Fruit fly (Drosophila melanogaster) whole organism, embryonic: ENCODE results near the gene Acp29AB.

ENCODE experiments used
- Adf1 ChIP-seq: fragments of 200-800 bp; sonication (Bioruptor generic); IDR thresholded peaks from 2 replicates; pipeline ENCODE4 v1.3.6; 2022; ENCODE audit warnings: missing biosample characterization, missing genetic modification characterization
- Bdp1 ChIP-seq: fragments of 200-800 bp; sonication (Bioruptor generic); optimal IDR thresholded peaks from 3 replicates; lab custom pipeline; 2016; ENCODE audit warnings: missing biosample characterization, missing genetic modification characterization
- Bgb ChIP-seq: fragments of 200-800 bp; sonication (Bioruptor generic); IDR thresholded peaks from 2 replicates; pipeline ENCODE4 v1.3.6; 2022; ENCODE audit warnings: missing biosample characterization, missing genetic modification characterization; ENCODE audit not compliant: partially characterized antibody
- CG12104 ChIP-seq: fragments of 200-800 bp; sonication (Bioruptor generic); optimal IDR thresholded peaks from 3 replicates; lab custom pipeline; 2016; ENCODE audit warnings: missing biosample characterization, missing genetic modification characterization
- CG12236 ChIP-seq: fragments of 200-800 bp; sonication (Bioruptor generic); optimal IDR thresholded peaks from 2 replicates; lab custom pipeline; 2016; ENCODE audit warnings: missing biosample characterization, missing genetic modification characterization
- CG13894 ChIP-seq: fragments of 200-800 bp; sonication (Bioruptor generic); optimal IDR thresholded peaks from 3 replicates; lab custom pipeline; 2018; ENCODE audit warnings: missing biosample characterization, mild to moderate bottlenecking, missing genetic modification characterization, moderate library complexity
- CG2116 ChIP-seq: fragments of 200-800 bp; sonication (Bioruptor generic); optimal IDR thresholded peaks from 3 replicates; lab custom pipeline; 2018; ENCODE audit warnings: missing biosample characterization, mild to moderate bottlenecking, missing genetic modification characterization
- CG2199 ChIP-seq: fragments of 200-800 bp; sonication (Bioruptor generic); IDR thresholded peaks from 3 replicates; pipeline ENCODE4 v1.3.6; 2022; ENCODE audit warnings: missing biosample characterization, missing genetic modification characterization
- CG32767 ChIP-seq: fragments of 200-800 bp; sonication (Bioruptor generic); IDR thresholded peaks from 2 replicates; pipeline ENCODE4 v1.3.6; 2022; ENCODE audit warnings: missing biosample characterization, missing genetic modification characterization
- CG34224 ChIP-seq: fragments of 200-800 bp; sonication (Bioruptor generic); IDR thresholded peaks from 3 replicates; pipeline ENCODE4 v1.3.6; 2022; ENCODE audit warnings: missing biosample characterization, missing genetic modification characterization; ENCODE audit not compliant: partially characterized antibody
- CG34422 ChIP-seq: fragments of 200-800 bp; sonication (Bioruptor generic); IDR thresholded peaks from 3 replicates; pipeline ENCODE4 v1.3.6; 2022; ENCODE audit warnings: missing biosample characterization, missing genetic modification characterization
- CG3726 ChIP-seq: fragments of 200-800 bp; sonication (Bioruptor generic); IDR thresholded peaks from 3 replicates; pipeline ENCODE4, ENCODE4 v1.3.6; 2022; ENCODE audit warnings: missing biosample characterization, missing genetic modification characterization
- CG4854 ChIP-seq: fragments of 200-800 bp; sonication (Bioruptor generic); optimal IDR thresholded peaks from 2 replicates; lab custom pipeline; 2016; ENCODE audit warnings: missing biosample characterization, missing genetic modification characterization, inconsistent platforms
- CG6654 ChIP-seq: fragments of 200-800 bp; sonication (Bioruptor generic); optimal IDR thresholded peaks from 2 replicates; lab custom pipeline; 2017; ENCODE audit warnings: missing biosample characterization, mild to moderate bottlenecking, missing genetic modification characterization
- CG6683 ChIP-seq: fragments of 200-800 bp; sonication (Bioruptor generic); optimal IDR thresholded peaks from 2 replicates; lab custom pipeline; 2017; ENCODE audit warnings: missing biosample characterization, mild to moderate bottlenecking, missing genetic modification characterization, missing genetic modification reagents
- CG6791 ChIP-seq: fragments of 200-800 bp; sonication (Bioruptor generic); IDR thresholded peaks from 3 replicates; pipeline ENCODE4 v1.3.6; 2022; ENCODE audit warnings: missing biosample characterization, missing genetic modification characterization; ENCODE audit not compliant: partially characterized antibody
- CG7357 ChIP-seq: fragments of 200-800 bp; sonication (Bioruptor generic); IDR thresholded peaks from 3 replicates; pipeline ENCODE4 v1.3.6; 2022; ENCODE audit warnings: missing biosample characterization, missing genetic modification characterization
- D19A ChIP-seq: fragments of 200-800 bp; optimal IDR thresholded peaks from 3 replicates; lab custom pipeline; 2019; ENCODE audit warnings: missing biosample characterization, mild to moderate bottlenecking, missing genetic modification characterization, moderate library complexity
- D19B ChIP-seq: fragments of 200-800 bp; sonication (Bioruptor generic); optimal IDR thresholded peaks from 2 replicates; lab custom pipeline; 2017; ENCODE audit warnings: missing biosample characterization, mild to moderate bottlenecking, missing genetic modification characterization
- Doc2 ChIP-seq: fragments of 200-800 bp; sonication (Bioruptor generic); IDR thresholded peaks from 2 replicates; pipeline ENCODE4 v1.3.6; 2022; ENCODE audit warnings: missing biosample characterization, missing genetic modification characterization
- E2f1 ChIP-seq: fragments of 200-800 bp; sonication (Bioruptor generic); IDR thresholded peaks from 2 replicates; pipeline ENCODE4 v1.3.6; 2022; ENCODE audit warnings: missing biosample characterization, missing genetic modification characterization
- GATAe ChIP-seq: fragments of 200-800 bp; sonication (Bioruptor generic); conservative IDR thresholded peaks from 2 replicates; pipeline ENCODE4 v1.3.6; 2022; ENCODE audit warnings: missing biosample characterization, missing genetic modification characterization
- Lpt ChIP-seq: fragments of >200 bp; optimal IDR thresholded peaks from 2 replicates; lab custom pipeline; 2018; ENCODE audit warnings: missing biosample characterization, missing genetic modification characterization
- Poxn ChIP-seq: fragments of 200-800 bp; sonication (Bioruptor generic); IDR thresholded peaks from 2 replicates; pipeline ENCODE4 v1.3.6; 2022; ENCODE audit warnings: missing biosample characterization, missing genetic modification characterization
- Scr ChIP-seq: fragments of 200-800 bp; sonication (Bioruptor generic); IDR thresholded peaks from 2 replicates; pipeline ENCODE4 v1.3.6; 2022; ENCODE audit warnings: missing biosample characterization, missing genetic modification characterization; ENCODE audit not compliant: partially characterized antibody
- TFAM ChIP-seq: fragments of 200-800 bp; sonication (Bioruptor generic); optimal IDR thresholded peaks from 2 replicates; lab custom pipeline; 2017; ENCODE audit warnings: missing biosample characterization, missing genetic modification characterization, inconsistent platforms
- Usf ChIP-seq: fragments of 200-800 bp; sonication (Bioruptor generic); optimal IDR thresholded peaks from 2 replicates; lab custom pipeline; 2017; ENCODE audit warnings: missing genotype, missing biosample characterization, missing genetic modification characterization
- Xbp1 ChIP-seq: fragments of 200-800 bp; sonication (Bioruptor generic); optimal IDR thresholded peaks from 3 replicates; lab custom pipeline; 2016; ENCODE audit warnings: missing biosample characterization, mild to moderate bottlenecking, missing genetic modification characterization
- Xrp1 ChIP-seq: fragments of 200-800 bp; sonication (Bioruptor generic); IDR thresholded peaks from 2 replicates; pipeline ENCODE4 v1.3.6; 2022; ENCODE audit warnings: missing biosample characterization, missing genetic modification characterization
- abd-A ChIP-seq: fragments of 200-800 bp; sonication (Bioruptor generic); optimal IDR thresholded peaks from 3 replicates; lab custom pipeline; 2019; ENCODE audit warnings: missing biosample characterization, mild to moderate bottlenecking, missing genetic modification characterization, moderate library complexity
- ap ChIP-seq: fragments of 200-800 bp; sonication (Bioruptor generic); IDR thresholded peaks from 2 replicates; pipeline ENCODE4 v1.3.6; 2022; ENCODE audit warnings: missing biosample characterization, missing genetic modification characterization
- bab2 ChIP-seq: fragments of 200-800 bp; sonication (Bioruptor generic); optimal IDR thresholded peaks from 2 replicates; lab custom pipeline; 2016; ENCODE audit warnings: missing biosample characterization, missing genetic modification characterization
- bigmax ChIP-seq: fragments of 200-800 bp; sonication (Bioruptor generic); optimal IDR thresholded peaks from 2 replicates; lab custom pipeline; 2018; ENCODE audit warnings: missing biosample characterization, mild to moderate bottlenecking, missing genetic modification characterization
- chinmo ChIP-seq: fragments of 200-800 bp; sonication (Bioruptor generic); IDR thresholded peaks from 4 replicates; pipeline ENCODE4 v1.3.6; 2022; ENCODE audit warnings: missing biosample characterization, missing genetic modification characterization; ENCODE audit not compliant: partially characterized antibody
- crp ChIP-seq, 2 experiments: fragments of 200-800 bp; sonication (Bioruptor generic); optimal IDR thresholded peaks; 2 replicates in 1 of 2; 3 replicates in 1 of 2; lab custom pipeline; 2017; ENCODE audit warnings: missing biosample characterization in 2 of 2, missing genetic modification characterization in 2 of 2, mild to moderate bottlenecking in 1 of 2, moderate library complexity in 1 of 2
- dati ChIP-seq: fragments of 200-800 bp; sonication (Bioruptor generic); IDR thresholded peaks from 2 replicates; pipeline ENCODE4 v1.3.6; 2022; ENCODE audit warnings: missing biosample characterization, missing genetic modification characterization
- dimm ChIP-seq: fragments of 200-800 bp; sonication (Bioruptor generic); IDR thresholded peaks from 2 replicates; pipeline ENCODE4 v1.3.6; 2022; ENCODE audit warnings: missing biosample characterization, missing genetic modification characterization
- dpn ChIP-seq, 2 experiments: fragments of 200-800 bp; sonication (Bioruptor generic); optimal IDR thresholded peaks; 3 replicates each; lab custom pipeline; 2016; ENCODE audit warnings: missing biosample characterization in 2 of 2, missing genetic modification characterization in 2 of 2
- esg ChIP-seq: fragments of 200-800 bp; sonication (Bioruptor generic); conservative IDR thresholded peaks from 2 replicates; pipeline ENCODE4 v1.3.6; 2022; ENCODE audit warnings: missing biosample characterization, missing genetic modification characterization
- fu2 ChIP-seq: fragments of 200-800 bp; sonication (Bioruptor generic); optimal IDR thresholded peaks from 2 replicates; lab custom pipeline; 2016; ENCODE audit warnings: missing biosample characterization, missing genetic modification characterization
- grn ChIP-seq: fragments of 200-800 bp; sonication (Bioruptor generic); optimal IDR thresholded peaks from 3 replicates; lab custom pipeline; 2017; ENCODE audit warnings: missing biosample characterization, missing genetic modification characterization
- jigr1 ChIP-seq: fragments of 200-800 bp; sonication (Bioruptor generic); IDR thresholded peaks from 3 replicates; pipeline ENCODE4 v1.3.6; 2022; ENCODE audit warnings: missing biosample characterization, missing genetic modification characterization
- kah ChIP-seq: fragments of 200-800 bp; sonication (Bioruptor generic); optimal IDR thresholded peaks from 2 replicates; lab custom pipeline; 2018; ENCODE audit warnings: missing biosample characterization, mild to moderate bottlenecking, missing genetic modification characterization
- lilli ChIP-seq: fragments of 200-800 bp; sonication (Bioruptor generic); optimal IDR thresholded peaks from 3 replicates; lab custom pipeline; 2016; ENCODE audit warnings: missing biosample characterization, missing genetic modification characterization
- lov ChIP-seq, 2 experiments: fragments of 200-800 bp in 1 of 2; fragments of >200 bp in 1 of 2; sonication (Bioruptor generic) in 1 of 2; IDR thresholded peaks in 1 of 2; optimal IDR thresholded peaks in 1 of 2; 2 replicates in 1 of 2; 3 replicates in 1 of 2; pipeline versions ENCODE4 v1.3.6 to Lab custom; 2017 to 2022; ENCODE audit warnings: missing biosample characterization in 1 of 2, missing genetic modification characterization in 1 of 2
- mam ChIP-seq: fragments of 200-800 bp; sonication (Bioruptor generic); optimal IDR thresholded peaks from 3 replicates; lab custom pipeline; 2016; ENCODE audit warnings: missing biosample characterization, missing genetic modification characterization
- onecut ChIP-seq: fragments of 200-800 bp; sonication (Bioruptor generic); IDR thresholded peaks from 2 replicates; pipeline ENCODE4 v1.3.6; 2022; ENCODE audit warnings: missing biosample characterization, missing genetic modification characterization
- pnt ChIP-seq: fragments of 200-800 bp; sonication (Bioruptor generic); optimal IDR thresholded peaks from 3 replicates; lab custom pipeline; 2016; ENCODE audit warnings: missing biosample characterization, missing genetic modification characterization
- sima ChIP-seq: fragments of 200-800 bp; sonication (Bioruptor generic); optimal IDR thresholded peaks from 2 replicates; lab custom pipeline; 2016; ENCODE audit warnings: missing biosample characterization, missing genetic modification characterization
- z ChIP-seq: fragments of 200-800 bp; sonication (Bioruptor generic); IDR thresholded peaks from 3 replicates; pipeline ENCODE4 v1.3.6; 2022; ENCODE audit warnings: missing biosample characterization, missing genetic modification characterization

Gene Acp29AB

DNA sequence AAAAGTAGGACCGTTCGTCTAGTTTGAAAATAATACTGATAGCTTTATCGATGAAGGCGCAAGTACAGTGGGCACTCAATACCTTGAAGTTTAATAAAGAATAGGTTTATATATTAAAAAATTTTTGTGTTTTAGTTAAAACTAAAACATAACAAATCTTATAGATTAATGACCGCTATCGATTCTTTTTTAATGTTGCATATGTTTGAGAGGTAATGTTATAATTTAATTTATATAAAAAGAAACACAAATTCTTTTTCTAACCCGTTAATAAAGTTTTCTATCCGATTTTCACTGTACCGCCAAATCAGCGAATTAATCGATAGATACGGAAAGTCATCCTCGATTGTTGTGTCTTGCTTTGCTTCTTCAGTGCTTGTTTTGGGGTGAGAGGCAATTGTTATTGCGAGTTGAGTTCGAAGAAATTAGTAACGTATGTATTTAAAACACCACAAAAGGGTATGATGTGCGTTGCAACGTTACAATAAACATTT, 8.9 kb downstream of the Acp29AB start, which contains the start of the genes Dad1 and CG13384 (continued):
- TF ChIP-seq z (GFP tag; lab: Robert Waterston, UW): no peak
- TF ChIP-seq Bgb (GFP tag; lab: Robert Waterston, UW): peak; percentile 47; the same call in 1 of the 2 replicates
- no peak for TF ChIP-seq chinmo (GFP tag; lab: Robert Waterston, UW)
- TF ChIP-seq Doc2: 0 out of 2 replicates have a peak, but pooled peaks have one; percentile 22
- peak; percentile 46 for TF ChIP-seq grn
- peak; percentile 74; the same call in 2 of the 3 replicates for TF ChIP-seq CG3726 (GFP tag; lab: Robert Waterston, UW)
- peak; percentile 63 for TF ChIP-seq CG6654 (GFP tag; lab: Kevin White, UChicago)
- TF ChIP-seq CG34422: peak; percentile 88
- no peak for TF ChIP-seq abd-A
- no peak for TF ChIP-seq CG12236 (GFP tag; lab: Kevin White, UChicago)
- TF ChIP-seq Bdp1 (GFP tag; lab: Kevin White, UChicago): peak; percentile 63
- peak; percentile 79 for TF ChIP-seq kah
- peak; percentile 73; the same call in 2 of the 3 replicates for TF ChIP-seq jigr1 (GFP tag; lab: Robert Waterston, UW)
- peak; percentile 91 for TF ChIP-seq CG2116 (GFP tag; lab: Kevin White, UChicago)
- peak in 1 of 2 experiments; percentile 58 for TF ChIP-seq crp (GFP tag; optimal IDR thresholded peaks at IDR 0.05; lab: Kevin White, UChicago)
- TF ChIP-seq dimm (GFP tag; lab: Robert Waterston, UW): peak; percentile 58
- TF ChIP-seq onecut (GFP tag; lab: Robert Waterston, UW): peak; percentile 71
- no peak for TF ChIP-seq TFAM (GFP tag; lab: Kevin White, UChicago)
- peak; percentile 86 for TF ChIP-seq CG32767
- no peak for TF ChIP-seq lov (optimal IDR thresholded peaks at IDR 0.05; lab: Kevin White, UChicago)
- TF ChIP-seq lov (GFP tag; IDR thresholded peaks at IDR 0.05; lab: Robert Waterston, UW): no peak
- TF ChIP-seq Xbp1: peak; percentile 95
- peak; percentile 82 for TF ChIP-seq D19B (GFP tag; lab: Kevin White, UChicago)
- TF ChIP-seq CG2199 (GFP tag; lab: Robert Waterston, UW): 0 out of 3 replicates have a peak, but pooled peaks have one; percentile 62
- TF ChIP-seq bab2 (GFP tag; lab: Kevin White, UChicago): peak; percentile 63
- peak; percentile 91 for TF ChIP-seq lilli (GFP tag; lab: Kevin White, UChicago)
- peak; percentile 78 for TF ChIP-seq ap (GFP tag; lab: Robert Waterston, UW)
- TF ChIP-seq E2f1: peak; percentile 93
- TF ChIP-seq Lpt (GFP tag; lab: Kevin White, UChicago): no peak
- TF ChIP-seq sima: no peak
- peak; percentile 35; the same call in 2 of the 3 replicates for TF ChIP-seq CG34224 (GFP tag; lab: Robert Waterston, UW)
- peak; percentile 86 for TF ChIP-seq Usf (GFP tag; lab: Kevin White, UChicago)
- TF ChIP-seq Xrp1 (GFP tag; lab: Robert Waterston, UW): peak; percentile 94
- peak; percentile 86 for TF ChIP-seq GATAe (GFP tag; lab: Robert Waterston, UW)
- peak; percentile 75 for TF ChIP-seq CG4854 (GFP tag; lab: Kevin White, UChicago)
- TF ChIP-seq esg (GFP tag; lab: Robert Waterston, UW): peak; percentile 94
- TF ChIP-seq fu2 (GFP tag; lab: Kevin White, UChicago): peak; percentile 18
- TF ChIP-seq CG13894 (tag; lab: Kevin White, UChicago): peak; percentile 96
- peak; percentile 79 for TF ChIP-seq Poxn (GFP tag; lab: Robert Waterston, UW)
- peak; percentile 87 for TF ChIP-seq CG7357 (GFP tag; lab: Robert Waterston, UW)
- no peak for TF ChIP-seq dati (GFP tag; lab: Robert Waterston, UW)
- TF ChIP-seq Adf1 (GFP tag; lab: Robert Waterston, UW): peak; percentile 72
- peak; percentile 62 to 93 for TF ChIP-seq dpn (GFP tag; optimal IDR thresholded peaks at IDR 0.05; lab: Kevin White, UChicago)
- TF ChIP-seq pnt (GFP tag; lab: Kevin White, UChicago): no peak
- TF ChIP-seq CG6791: no peak; the same call in 2 of the 3 replicates
- TF ChIP-seq Scr (GFP tag; lab: Robert Waterston, UW): peak; percentile 60
- peak; percentile 81 for TF ChIP-seq D19A (tag; lab: Kevin White, UChicago)
- peak; percentile 86 for TF ChIP-seq CG6683 (GFP tag; lab: Kevin White, UChicago)
- TF ChIP-seq CG12104: peak; percentile 80
- peak; percentile 69 for TF ChIP-seq mam
- TF ChIP-seq bigmax: no peak
